Fruit fly (Drosophila melanogaster) S2 (cell line): Measurements from ENCODE around the gene CG12194.

ENCODE experiments used
- CG8478 ChIP-seq: fragments of >200 bp; optimal IDR thresholded peaks from 2 replicates; lab custom pipeline; 2018
- CTCF ChIP-seq, 2 experiments: fragments of >200 bp; optimal IDR thresholded peaks; 2 replicates each; lab custom pipeline; 2018

The CG12194 gene

DNA sequence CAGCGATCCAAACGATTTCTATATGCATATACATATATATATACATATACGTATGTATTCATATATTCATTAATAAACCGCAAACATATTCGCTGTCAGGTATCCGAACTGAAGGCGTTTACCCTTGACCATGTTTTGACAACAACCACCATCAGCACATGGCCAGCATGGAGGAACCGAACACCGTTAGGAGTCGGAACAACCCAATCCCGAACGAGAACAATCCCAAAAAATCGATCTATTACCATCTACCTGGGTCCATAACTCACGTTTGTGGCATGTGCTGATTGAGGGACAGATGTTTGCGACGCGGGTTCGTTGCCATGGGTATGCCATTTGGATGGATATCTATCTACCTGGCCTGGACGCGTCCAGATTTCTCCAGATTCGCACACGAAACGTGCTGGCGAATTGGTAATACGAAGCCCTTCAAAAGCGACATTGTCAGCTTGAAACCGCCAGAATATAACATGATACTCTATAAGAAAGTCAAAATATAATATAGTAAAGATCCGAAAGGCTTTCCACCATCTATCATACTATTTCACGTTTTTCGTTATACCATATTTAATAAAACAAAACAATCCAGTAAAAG, 51.4 kb downstream of the CG12194 start, which contains the start of gene CG15625:
TSS of gene CG15625 (plus strand) at position 545 of the 595 bp plus-strand sequence.
- TF ChIP-seq CG8478, result no peak
- no peak for TF ChIP-seq CTCF (optimal IDR thresholded peaks at IDR 0.05; lab: Kevin White, UChicago)
